Fruit fly (Drosophila melanogaster) whole organism, wandering third instar larva: ENCODE data around the gene mAcon2.
A peak's percentile ranks its signal among the peaks of the same experiment; 100 is the strongest.

Source experiments
- CG32264 ChIP-seq: fragments of 200-800 bp; sonication (Bioruptor generic); optimal IDR thresholded peaks from 2 replicates; lab custom pipeline; 2016; ENCODE audit warnings: missing biosample characterization, missing genetic modification characterization
- CG9705 ChIP-seq: fragments of 200-800 bp; sonication (Bioruptor generic); optimal IDR thresholded peaks from 2 replicates; lab custom pipeline; 2018; ENCODE audit warnings: missing biosample characterization, mild to moderate bottlenecking, missing genetic modification characterization
- CrebA ChIP-seq: fragments of 200-800 bp; sonication (Bioruptor generic); optimal IDR thresholded peaks from 2 replicates; lab custom pipeline; 2016; ENCODE audit warnings: missing biosample characterization, mild to moderate bottlenecking, missing genetic modification characterization, borderline replicate concordance
- Dfd ChIP-seq: fragments of >200 bp; optimal IDR thresholded peaks from 2 replicates; lab custom pipeline; 2017; ENCODE audit warnings: missing biosample characterization, missing genetic modification characterization
- Dif ChIP-seq: fragments of 200-275, 200-300 bp; sonication (Bioruptor generic); optimal IDR thresholded peaks from 2 replicates; lab custom pipeline; 2018; ENCODE audit warnings: missing biosample characterization, missing genetic modification characterization; ENCODE audit not compliant: partially characterized antibody
- GATAd ChIP-seq: sonication (Bioruptor generic); optimal IDR thresholded peaks from 2 replicates; lab custom pipeline; 2016; ENCODE audit warnings: missing biosample characterization, missing genetic modification characterization
- HLH106 ChIP-seq: fragments of 200-800 bp; optimal IDR thresholded peaks from 3 replicates; lab custom pipeline; 2019; ENCODE audit warnings: missing biosample characterization, mild to moderate bottlenecking, missing genetic modification characterization, moderate library complexity
- Hnf4 ChIP-seq: fragments of 200-800 bp; sonication (Bioruptor generic); optimal IDR thresholded peaks from 2 replicates; lab custom pipeline; 2016; ENCODE audit warnings: missing biosample characterization, mild to moderate bottlenecking, missing genetic modification characterization
- Hr83 ChIP-seq: fragments of 200-300 bp; sonication (Bioruptor generic); optimal IDR thresholded peaks from 2 replicates; lab custom pipeline; 2016; ENCODE audit warnings: missing biosample characterization, mild to moderate bottlenecking, missing genetic modification characterization, moderate library complexity; ENCODE audit not compliant: poor library complexity, severe bottlenecking
- Jra ChIP-seq: sonication (Bioruptor generic); optimal IDR thresholded peaks from 2 replicates; lab custom pipeline; 2016; ENCODE audit warnings: missing biosample characterization, missing genetic modification characterization
- Mio ChIP-seq: sonication (Bioruptor generic); optimal IDR thresholded peaks from 2 replicates; lab custom pipeline; 2016; ENCODE audit warnings: missing biosample characterization, missing genetic modification characterization
- Myc ChIP-seq: fragments of >200 bp; optimal IDR thresholded peaks from 2 replicates; lab custom pipeline; 2017
- OdsH ChIP-seq: fragments of 200-800 bp; sonication (Bioruptor generic); optimal IDR thresholded peaks from 2 replicates; lab custom pipeline; 2016; ENCODE audit warnings: missing biosample characterization, mild to moderate bottlenecking, missing genetic modification characterization
- Rel ChIP-seq, 2 experiments: fragments of 200-800 bp; sonication (Bioruptor generic) in 1 of 2; optimal IDR thresholded peaks; 2 replicates in 1 of 2; 3 replicates in 1 of 2; lab custom pipeline; 2016 to 2019; ENCODE audit warnings: mild to moderate bottlenecking in 2 of 2, missing biosample characterization in 2 of 2, missing genetic modification characterization in 2 of 2, moderate library complexity in 1 of 2
- Sp1 ChIP-seq: fragments of 200-800 bp; sonication (Bioruptor generic); optimal IDR thresholded peaks from 3 replicates; lab custom pipeline; 2019; ENCODE audit warnings: missing biosample characterization, mild to moderate bottlenecking, missing genetic modification characterization, moderate library complexity
- Vsx2 ChIP-seq: fragments of 200-300, 225-300 bp; sonication (Bioruptor generic); optimal IDR thresholded peaks from 2 replicates; lab custom pipeline; 2018; ENCODE audit warnings: missing biosample characterization, missing genetic modification characterization; ENCODE audit not compliant: partially characterized antibody
- br ChIP-seq: fragments of 200-800 bp; sonication (Bioruptor generic); optimal IDR thresholded peaks from 2 replicates; lab custom pipeline; 2016; ENCODE audit warnings: missing biosample characterization, missing genetic modification characterization
- brk ChIP-seq: fragments of 200-800 bp; sonication (Bioruptor generic); optimal IDR thresholded peaks from 2 replicates; lab custom pipeline; 2016; ENCODE audit warnings: missing biosample characterization, mild to moderate bottlenecking, missing genetic modification characterization
- dl ChIP-seq, 2 experiments: fragments of 175-275, 200-275 bp in 1 of 2; fragments of 200-275 bp in 1 of 2; sonication (Bioruptor generic); optimal IDR thresholded peaks; lab custom pipeline; 2018; ENCODE audit warnings: mild to moderate bottlenecking in 2 of 2, missing biosample characterization in 2 of 2, missing genetic modification characterization in 2 of 2, moderate library complexity in 2 of 2; ENCODE audit not compliant: partially characterized antibody in 2 of 2, insufficient read depth in 1 of 2
- dmrt93B ChIP-seq: fragments of 200-800 bp; sonication (Bioruptor generic); optimal IDR thresholded peaks from 2 replicates; lab custom pipeline; 2018; ENCODE audit warnings: missing biosample characterization, mild to moderate bottlenecking, missing genetic modification characterization
- dsf ChIP-seq: sonication (Bioruptor generic); optimal IDR thresholded peaks from 2 replicates; lab custom pipeline; 2016; ENCODE audit warnings: missing biosample characterization, missing genetic modification characterization, borderline replicate concordance
- ey ChIP-seq: fragments of 200-800 bp; sonication (Bioruptor generic); optimal IDR thresholded peaks from 2 replicates; lab custom pipeline; 2016; ENCODE audit warnings: missing biosample characterization, missing genetic modification characterization
- foxo ChIP-seq, 2 experiments: fragments of 200-800 bp; sonication (Bioruptor generic); optimal IDR thresholded peaks; 2 replicates in 1 of 2; 3 replicates in 1 of 2; lab custom pipeline; 2016 to 2017; ENCODE audit warnings: missing biosample characterization in 2 of 2, missing genetic modification characterization in 2 of 2
- fru ChIP-seq: fragments of 200-800 bp; sonication (Bioruptor generic); optimal IDR thresholded peaks from 3 replicates; lab custom pipeline; 2016; ENCODE audit warnings: missing biosample characterization, mild to moderate bottlenecking, missing genetic modification characterization
- h ChIP-seq: fragments of 200-800 bp; sonication (Bioruptor generic); optimal IDR thresholded peaks from 3 replicates; lab custom pipeline; 2016; ENCODE audit warnings: missing biosample characterization, mild to moderate bottlenecking, missing genetic modification characterization
- jim ChIP-seq: fragments of 175-275, 200-325 bp; sonication (Bioruptor generic); optimal IDR thresholded peaks from 2 replicates; lab custom pipeline; 2016; ENCODE audit warnings: missing biosample characterization, mild to moderate bottlenecking, missing genetic modification characterization
- lola ChIP-seq: fragments of >200 bp; optimal IDR thresholded peaks from 2 replicates; lab custom pipeline; 2017; ENCODE audit warnings: missing biosample characterization, missing genetic modification characterization
- psq ChIP-seq: fragments of 200-800 bp; sonication (Bioruptor generic); optimal IDR thresholded peaks from 3 replicates; lab custom pipeline; 2017; ENCODE audit warnings: missing biosample characterization, mild to moderate bottlenecking, missing genetic modification characterization, moderate library complexity
- rgr ChIP-seq: fragments of 200-800 bp; sonication (Bioruptor generic); optimal IDR thresholded peaks from 3 replicates; lab custom pipeline; 2016; ENCODE audit warnings: missing biosample characterization, mild to moderate bottlenecking, missing genetic modification characterization
- sage ChIP-seq: fragments of 200-800 bp; sonication (Bioruptor generic); optimal IDR thresholded peaks from 2 replicates; lab custom pipeline; 2016; ENCODE audit warnings: missing biosample characterization, mild to moderate bottlenecking, missing genetic modification characterization
- tai ChIP-seq: sonication (Bioruptor generic); optimal IDR thresholded peaks from 2 replicates; lab custom pipeline; 2016; ENCODE audit warnings: missing biosample characterization, missing genetic modification characterization
- usp ChIP-seq: fragments of >200 bp; optimal IDR thresholded peaks from 2 replicates; lab custom pipeline; 2017; ENCODE audit warnings: missing biosample characterization, missing genetic modification characterization
- woc ChIP-seq: sonication (Bioruptor generic); optimal IDR thresholded peaks from 2 replicates; lab custom pipeline; 2016; ENCODE audit warnings: missing biosample characterization, mild to moderate bottlenecking, missing genetic modification characterization

The mAcon2 gene

dm6 chr3R:11154576-11155113 is 17.7 kb downstream of the mAcon2 start, which contains the start of gene Ugt302E1:
TSS of gene Ugt302E1 (plus strand) at chr3R:11154626.
- TF ChIP-seq psq (GFP tag; lab: Kevin White, UChicago) (no peak), Mio (GFP tag; lab: Kevin White, UChicago) (no peak), dl (GFP tag; optimal IDR thresholded peaks at IDR 0.05; lab: Kevin White, UChicago; ENCODE audit: insufficient read depth in 1 of 2, partially characterized antibody in 2 of 2) (no peak), brk (GFP tag; lab: Kevin White, UChicago) (no peak), Vsx2 (GFP tag; lab: Kevin White, UChicago) (no peak), usp (no peak), Myc (lab: Kevin White, UChicago) (no peak), CG32264 (GFP tag; lab: Kevin White, UChicago) (no peak), lola (GFP tag; lab: Kevin White, UChicago) (no peak)

dm6 chr3R:11156858-11157257 is 19.9 kb downstream of the mAcon2 start, which contains the start of gene Ugt302C1:
TSS of gene Ugt302C1 (plus strand) at chr3R:11157098.
- TF ChIP-seq dl (GFP tag; optimal IDR thresholded peaks at IDR 0.05; lab: Kevin White, UChicago; ENCODE audit: insufficient read depth in 1 of 2, partially characterized antibody in 2 of 2) (peak; percentile 89 to 93), sage (GFP tag; lab: Kevin White, UChicago) (no peak), Sp1 (GFP tag; lab: Kevin White, UChicago) (no peak), Vsx2 (GFP tag; lab: Kevin White, UChicago) (peak; percentile 84), rgr (GFP tag; lab: Kevin White, UChicago) (peak; percentile 35), Jra (GFP tag; lab: Kevin White, UChicago) (peak; percentile 68), HLH106 (no peak), psq (GFP tag; lab: Kevin White, UChicago) (peak; percentile 63), fru (GFP tag; lab: Kevin White, UChicago) (peak; percentile 80), jim (peak; percentile 2), Dif (GFP tag; lab: Kevin White, UChicago) (peak; percentile 94), br (peak; percentile 38), woc (GFP tag; lab: Kevin White, UChicago) (no peak), CG9705 (GFP tag; lab: Kevin White, UChicago) (no peak), Dfd (no peak), brk (GFP tag; lab: Kevin White, UChicago) (peak; percentile 14), Hnf4 (peak; percentile 25), foxo (GFP tag; optimal IDR thresholded peaks at IDR 0.05; lab: Kevin White, UChicago) (peak in 1 of 2 experiments; percentile 16), h (GFP tag; lab: Kevin White, UChicago) (peak; percentile 34), CrebA (GFP tag; lab: Kevin White, UChicago) (peak; percentile 1)

DNA sequence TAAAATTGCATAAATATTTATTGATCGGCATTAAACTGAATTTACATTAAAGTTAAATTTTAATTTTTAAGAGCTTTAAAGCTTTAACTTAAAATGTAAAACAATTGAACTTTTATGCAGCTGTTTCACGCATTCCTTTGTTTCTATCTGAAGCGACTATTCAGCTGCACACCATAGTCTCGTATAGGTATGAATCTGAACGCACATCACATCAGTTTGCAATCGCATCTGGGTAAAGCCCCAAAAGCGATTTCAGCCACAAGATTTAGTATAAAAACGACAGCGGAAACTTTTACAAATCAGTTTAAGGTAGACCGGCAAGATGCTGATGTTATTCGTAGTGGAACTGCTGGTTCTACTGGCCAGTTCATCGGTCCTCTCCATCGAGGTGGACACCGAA is 23.9 kb downstream of the mAcon2 start, which contains the start of gene CG4757:
TSS of gene CG4757 (plus strand) at position 301 of the 400 bp plus-strand sequence.
- no peak for TF ChIP-seq Dif (GFP tag; lab: Kevin White, UChicago)
- TF ChIP-seq HLH106, result no peak
- no peak for TF ChIP-seq Hr83 (GFP tag; lab: Kevin White, UChicago)
- TF ChIP-seq Hnf4, result no peak
- no peak for TF ChIP-seq Vsx2 (GFP tag; lab: Kevin White, UChicago)
- TF ChIP-seq GATAd (GFP tag; lab: Kevin White, UChicago), result no peak
- TF ChIP-seq psq (GFP tag; lab: Kevin White, UChicago), result no peak
- TF ChIP-seq tai, result no peak
- no peak for TF ChIP-seq usp
- TF ChIP-seq OdsH (GFP tag; lab: Kevin White, UChicago), result no peak
- no peak for TF ChIP-seq dmrt93B
- TF ChIP-seq Rel (GFP tag; optimal IDR thresholded peaks at IDR 0.05; lab: Kevin White, UChicago), result no peak
- no peak for TF ChIP-seq Rel (tag; optimal IDR thresholded peaks at IDR 0.05; lab: Kevin White, UChicago)
- TF ChIP-seq sage (GFP tag; lab: Kevin White, UChicago), result no peak
- no peak for TF ChIP-seq lola (GFP tag; lab: Kevin White, UChicago)
- no peak for TF ChIP-seq dsf (GFP tag; lab: Kevin White, UChicago)
- no peak for TF ChIP-seq Jra (GFP tag; lab: Kevin White, UChicago)
- TF ChIP-seq ey, result no peak
- no peak for TF ChIP-seq CG32264 (GFP tag; lab: Kevin White, UChicago)
- no peak for TF ChIP-seq Dfd
